Fruit fly (Drosophila melanogaster): ENCODE data around the gene Prosalpha4.

DNA sequence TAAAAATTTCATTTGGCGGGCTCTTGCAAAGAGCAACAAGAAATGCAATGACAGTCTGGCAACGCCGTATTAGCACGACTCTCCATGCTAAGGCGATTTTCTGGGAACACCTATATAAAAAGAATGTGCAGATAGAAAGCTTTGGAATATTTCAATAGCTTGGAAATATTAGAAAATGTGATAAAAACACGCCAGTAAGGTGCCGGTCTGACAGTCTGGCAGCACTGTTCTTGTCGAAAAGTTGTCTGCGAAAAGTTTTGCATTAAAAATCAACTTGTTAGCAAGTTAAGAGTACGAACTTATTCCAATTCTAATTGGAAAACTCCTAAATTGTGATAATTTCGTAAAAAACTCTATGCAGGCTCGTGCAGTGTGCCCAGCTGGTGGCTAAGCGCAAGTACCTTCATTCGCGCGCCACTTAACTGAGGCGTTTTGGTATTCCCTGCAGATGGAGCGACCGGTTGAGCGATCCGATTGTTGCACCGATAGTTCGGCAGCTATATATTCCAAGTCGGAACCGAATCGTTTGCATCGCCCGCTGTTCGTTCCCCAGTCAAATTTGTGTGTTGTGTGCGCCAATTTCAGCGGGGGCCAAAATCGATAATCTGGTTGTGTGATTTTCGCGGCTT is 1.9 kb downstream of the Prosalpha4 start, which contains the start of gene eas:
- no peak for TF ChIP-seq CG3919 (GFP tag; optimal IDR thresholded peaks at IDR 0.05)
- TF ChIP-seq CG16779 (tag; optimal IDR thresholded peaks at IDR 0.05), result no peak
- no peak for TF ChIP-seq achi (GFP tag; optimal IDR thresholded peaks at IDR 0.05)

Data from whole organism, prepupa.